Fruit fly (Drosophila melanogaster) whole organism, embryonic: ENCODE data around the gene Tctp.
A peak's percentile ranks its signal among the peaks of the same experiment; 100 is the strongest.

Experiments used
- CG13123 ChIP-seq: fragments of 200-800 bp; sonication (Bioruptor generic); optimal IDR thresholded peaks from 2 replicates; lab custom pipeline; 2016; ENCODE audit warnings: missing biosample characterization, missing genetic modification characterization
- CG14860 ChIP-seq: fragments of 200-800 bp; sonication (Bioruptor generic); IDR thresholded peaks from 3 replicates; pipeline ENCODE4 v1.3.6; 2022; ENCODE audit warnings: missing biosample characterization, missing genetic modification characterization; ENCODE audit not compliant: partially characterized antibody
- CG1603 ChIP-seq: fragments of 200-800 bp; sonication (Bioruptor generic); optimal IDR thresholded peaks from 2 replicates; lab custom pipeline; 2019; ENCODE audit warnings: missing biosample characterization, mild to moderate bottlenecking, missing genetic modification characterization, moderate library complexity
- CG16863 ChIP-seq: fragments of 200-800 bp; sonication (Bioruptor generic); optimal IDR thresholded peaks from 3 replicates; lab custom pipeline; 2016; ENCODE audit warnings: missing biosample characterization, missing genetic modification characterization
- CG17359 ChIP-seq: fragments of 200-800 bp; sonication (Bioruptor generic); optimal IDR thresholded peaks from 3 replicates; lab custom pipeline; 2018; ENCODE audit warnings: missing biosample characterization, mild to moderate bottlenecking, missing genetic modification characterization, moderate library complexity
- CG1832 ChIP-seq: fragments of 200-800 bp; sonication (Bioruptor generic); optimal IDR thresholded peaks from 2 replicates; lab custom pipeline; 2017; ENCODE audit warnings: missing biosample characterization, mild to moderate bottlenecking, missing genetic modification characterization, inconsistent platforms
- CG2116 ChIP-seq: fragments of 200-800 bp; sonication (Bioruptor generic); optimal IDR thresholded peaks from 3 replicates; lab custom pipeline; 2018; ENCODE audit warnings: missing biosample characterization, mild to moderate bottlenecking, missing genetic modification characterization
- CG2712 ChIP-seq: fragments of 200-800 bp; optimal IDR thresholded peaks from 3 replicates; lab custom pipeline; 2019; ENCODE audit warnings: missing biosample characterization, mild to moderate bottlenecking, missing genetic modification characterization, moderate library complexity
- CG3065 ChIP-seq: fragments of 200-800 bp; sonication (Bioruptor generic); optimal IDR thresholded peaks from 2 replicates; lab custom pipeline; 2016; ENCODE audit warnings: missing biosample characterization, missing genetic modification characterization
- CG43689 ChIP-seq: fragments of 200-800 bp; sonication (Bioruptor generic); IDR thresholded peaks from 2 replicates; pipeline ENCODE4 v1.3.6; 2022; ENCODE audit warnings: missing biosample characterization, missing genetic modification characterization
- CG4424 ChIP-seq: fragments of 200-800 bp; sonication (Bioruptor generic); optimal IDR thresholded peaks from 3 replicates; lab custom pipeline; 2016; ENCODE audit warnings: missing biosample characterization, missing genetic modification characterization
- CG4617 ChIP-seq: fragments of 200-800 bp; sonication (Bioruptor generic); optimal IDR thresholded peaks from 3 replicates; lab custom pipeline; 2016; ENCODE audit warnings: missing biosample characterization, missing genetic modification characterization, borderline replicate concordance
- CG6791 ChIP-seq: fragments of 200-800 bp; sonication (Bioruptor generic); IDR thresholded peaks from 3 replicates; pipeline ENCODE4 v1.3.6; 2022; ENCODE audit warnings: missing biosample characterization, missing genetic modification characterization; ENCODE audit not compliant: partially characterized antibody
- CG6813 ChIP-seq: fragments of 200-800 bp; sonication (Bioruptor generic); optimal IDR thresholded peaks from 2 replicates; lab custom pipeline; 2017; ENCODE audit warnings: missing biosample characterization, missing genetic modification characterization, mild to moderate bottlenecking, moderate library complexity, missing genetic modification reagents
- CG8359 ChIP-seq: fragments of 200-800 bp; sonication (Bioruptor generic); optimal IDR thresholded peaks from 2 replicates; lab custom pipeline; 2017; ENCODE audit warnings: missing biosample characterization, mild to moderate bottlenecking, missing genetic modification characterization, borderline replicate concordance
- CTCF ChIP-seq: fragments of 200-800 bp; sonication (Bioruptor generic); optimal IDR thresholded peaks from 2 replicates; lab custom pipeline; 2017; ENCODE audit warnings: missing biosample characterization, mild to moderate bottlenecking, missing genetic modification characterization, moderate library complexity
- Camta ChIP-seq: fragments of 200-800 bp; sonication (Bioruptor generic); optimal IDR thresholded peaks from 2 replicates; lab custom pipeline; 2016; ENCODE audit warnings: missing biosample characterization, missing genetic modification characterization
- CoRest ChIP-seq: fragments of 200-800 bp; sonication (Bioruptor generic); optimal IDR thresholded peaks from 3 replicates; lab custom pipeline; 2018; ENCODE audit warnings: missing biosample characterization, mild to moderate bottlenecking, missing genetic modification characterization, moderate library complexity
- Dad ChIP-seq: fragments of 200-800 bp; sonication (Bioruptor generic); optimal IDR thresholded peaks from 3 replicates; lab custom pipeline; 2016; ENCODE audit warnings: missing biosample characterization, missing genetic modification characterization
- Dp ChIP-seq: fragments of 200-800 bp; sonication (Bioruptor generic); optimal IDR thresholded peaks from 2 replicates; lab custom pipeline; 2018; ENCODE audit warnings: missing biosample characterization, mild to moderate bottlenecking, missing genetic modification characterization, moderate library complexity
- MESR4 ChIP-seq: fragments of 200-800 bp; sonication (Bioruptor generic); optimal IDR thresholded peaks from 2 replicates; lab custom pipeline; 2018; ENCODE audit warnings: missing biosample characterization, mild to moderate bottlenecking, missing genetic modification characterization, moderate library complexity
- Opbp ChIP-seq: fragments of 200-800 bp; sonication (Bioruptor generic); IDR thresholded peaks from 3 replicates; pipeline ENCODE4 v1.3.6; 2022; ENCODE audit warnings: missing biosample characterization, missing genetic modification characterization; ENCODE audit not compliant: partially characterized antibody
- PHDP ChIP-seq: fragments of 200-800 bp; sonication (Bioruptor generic); optimal IDR thresholded peaks from 3 replicates; lab custom pipeline; 2018; ENCODE audit warnings: missing biosample characterization, mild to moderate bottlenecking, missing genetic modification characterization, moderate library complexity
- Sin3A ChIP-seq: fragments of >200 bp; optimal IDR thresholded peaks from 2 replicates; lab custom pipeline; 2018
- Sry-δ ChIP-seq: fragments of 200-800 bp; sonication (Bioruptor generic); optimal IDR thresholded peaks from 2 replicates; lab custom pipeline; 2016; ENCODE audit warnings: missing biosample characterization, missing genetic modification characterization
- TFAM ChIP-seq: fragments of 200-800 bp; sonication (Bioruptor generic); optimal IDR thresholded peaks from 2 replicates; lab custom pipeline; 2017; ENCODE audit warnings: missing biosample characterization, missing genetic modification characterization, inconsistent platforms
- YL-1 ChIP-seq: fragments of 200-800 bp; sonication (Bioruptor generic); optimal IDR thresholded peaks from 3 replicates; lab custom pipeline; 2017; ENCODE audit warnings: missing biosample characterization, mild to moderate bottlenecking, missing genetic modification characterization
- az2 ChIP-seq: fragments of 200-800 bp; sonication (Bioruptor generic); optimal IDR thresholded peaks from 3 replicates; lab custom pipeline; 2016; ENCODE audit warnings: missing biosample characterization, missing genetic modification characterization
- bbx ChIP-seq: fragments of 200-800 bp; sonication (Bioruptor generic); IDR thresholded peaks from 2 replicates; pipeline ENCODE4 v1.3.6; 2022; ENCODE audit warnings: missing biosample characterization, missing genetic modification characterization; ENCODE audit not compliant: partially characterized antibody
- chinmo ChIP-seq: fragments of 200-800 bp; sonication (Bioruptor generic); IDR thresholded peaks from 4 replicates; pipeline ENCODE4 v1.3.6; 2022; ENCODE audit warnings: missing biosample characterization, missing genetic modification characterization; ENCODE audit not compliant: partially characterized antibody
- exex ChIP-seq: fragments of 200-800 bp; sonication (Bioruptor generic); optimal IDR thresholded peaks from 4 replicates; lab custom pipeline; 2018; ENCODE audit warnings: missing biosample characterization, mild to moderate bottlenecking, missing genetic modification characterization, moderate library complexity
- eyg ChIP-seq: fragments of 200-800 bp; sonication (Bioruptor generic); optimal IDR thresholded peaks from 3 replicates; lab custom pipeline; 2016; ENCODE audit warnings: missing biosample characterization, missing genetic modification characterization
- ftz-f1 ChIP-seq: fragments of 200-800 bp; sonication (Bioruptor generic); optimal IDR thresholded peaks from 2 replicates; lab custom pipeline; 2016; ENCODE audit warnings: missing biosample characterization, missing genetic modification characterization
- hkb ChIP-seq, 2 experiments: fragments of 200-800 bp in 1 of 2; fragments of >200 bp in 1 of 2; sonication (Bioruptor generic) in 1 of 2; IDR thresholded peaks in 1 of 2; optimal IDR thresholded peaks in 1 of 2; 2 replicates each; pipeline versions ENCODE4 v1.3.6 to Lab custom; 2017 to 2022; ENCODE audit warnings: missing biosample characterization in 1 of 2, missing genetic modification characterization in 1 of 2
- lilli ChIP-seq: fragments of 200-800 bp; sonication (Bioruptor generic); optimal IDR thresholded peaks from 3 replicates; lab custom pipeline; 2016; ENCODE audit warnings: missing biosample characterization, missing genetic modification characterization
- mam ChIP-seq: fragments of 200-800 bp; sonication (Bioruptor generic); optimal IDR thresholded peaks from 3 replicates; lab custom pipeline; 2016; ENCODE audit warnings: missing biosample characterization, missing genetic modification characterization
- pho ChIP-seq: fragments of 200-800 bp; sonication (Bioruptor generic); optimal IDR thresholded peaks from 2 replicates; lab custom pipeline; 2016; ENCODE audit warnings: missing biosample characterization, missing genetic modification characterization
- pzg ChIP-seq: fragments of 200-800 bp; sonication (Bioruptor generic); optimal IDR thresholded peaks from 3 replicates; lab custom pipeline; 2018; ENCODE audit warnings: missing biosample characterization, mild to moderate bottlenecking, missing genetic modification characterization, moderate library complexity
- sd ChIP-seq: fragments of 200-800 bp; sonication (Bioruptor generic); optimal IDR thresholded peaks from 3 replicates; lab custom pipeline; 2018; ENCODE audit warnings: missing biosample characterization, mild to moderate bottlenecking, missing genetic modification characterization, moderate library complexity
- sens ChIP-seq: fragments of 200-800 bp; sonication (Bioruptor generic); peaks from one replicate; lab custom pipeline; 2016; ENCODE audit warnings: missing biosample characterization, missing genetic modification characterization

Tctp gene

DNA sequence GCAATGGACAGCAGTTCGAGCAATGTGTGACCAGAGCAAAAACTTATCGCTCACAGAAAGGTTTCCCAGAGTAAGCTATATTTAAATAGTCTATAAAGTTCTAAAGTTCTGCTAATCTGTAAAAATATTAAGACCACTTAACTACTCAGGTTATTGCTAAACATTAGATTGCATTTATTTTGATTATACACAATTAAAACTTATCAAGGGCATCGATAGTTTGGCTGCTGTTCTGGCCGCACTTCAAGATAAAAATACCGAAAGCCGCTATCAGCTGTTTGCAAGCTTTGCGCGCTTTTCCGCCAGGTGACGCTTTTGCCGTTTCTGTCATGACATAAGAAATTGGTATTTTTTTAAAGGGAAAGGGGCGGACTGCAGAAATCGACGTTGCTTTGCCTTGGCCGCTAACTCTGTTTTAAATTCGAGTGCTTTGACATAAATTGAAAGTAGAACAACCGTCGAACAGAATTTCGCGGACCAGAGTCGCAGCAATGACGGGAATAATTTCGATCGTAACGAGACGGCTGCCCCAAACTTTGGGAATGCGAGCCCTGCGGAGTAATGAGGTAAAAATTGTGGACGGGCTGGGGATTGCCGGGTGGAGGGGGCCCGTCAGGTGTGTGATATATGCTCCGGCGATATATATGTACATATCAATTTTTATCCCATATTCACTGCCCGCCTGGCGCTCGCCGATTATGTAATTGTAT, 34.1 kb downstream of the Tctp start, which contains the start of the genes CG17734 and CG5214 (continued):
- TF ChIP-seq CG13123: peak; percentile 13
- TF ChIP-seq YL-1 (GFP tag; lab: Kevin White, UChicago): peak; percentile 48
- peak; percentile 69; the same call in 2 of the 3 replicates for TF ChIP-seq CG14860 (GFP tag; lab: Robert Waterston, UW)
- peak; percentile 96 for TF ChIP-seq CTCF (GFP tag; lab: Kevin White, UChicago)
- TF ChIP-seq CG43689 (GFP tag; lab: Robert Waterston, UW): no peak
- peak; percentile 55 for TF ChIP-seq CoRest (tag; lab: Kevin White, UChicago)
- TF ChIP-seq ftz-f1 (GFP tag; lab: Kevin White, UChicago): peak; percentile 98
- 0 out of 4 replicates have a peak, but pooled peaks have one; percentile 27 for TF ChIP-seq chinmo (GFP tag; lab: Robert Waterston, UW)
- TF ChIP-seq CG6791 (GFP tag; lab: Robert Waterston, UW): no peak
- TF ChIP-seq lilli (GFP tag; lab: Kevin White, UChicago): peak; percentile 48
- peak; percentile 6 for TF ChIP-seq mam (GFP tag; lab: Kevin White, UChicago)
- peak; percentile 7 for TF ChIP-seq az2
- no peak for TF ChIP-seq Dad
- TF ChIP-seq Sin3A (lab: Kevin White, UChicago): peak; percentile 85
- TF ChIP-seq Sry-δ (GFP tag; lab: Kevin White, UChicago): peak; percentile 73
- TF ChIP-seq Camta: peak; percentile 7
- peak; percentile 38 for TF ChIP-seq Dp (GFP tag; lab: Kevin White, UChicago)
- no peak for TF ChIP-seq CG16863 (GFP tag; lab: Kevin White, UChicago)
- TF ChIP-seq hkb (optimal IDR thresholded peaks at IDR 0.05; lab: Kevin White, UChicago): peak; percentile 78
- TF ChIP-seq hkb (GFP tag; IDR thresholded peaks at IDR 0.05; lab: Robert Waterston, UW): no peak
- no peak for TF ChIP-seq CG1832 (GFP tag; lab: Kevin White, UChicago)
- no peak for TF ChIP-seq CG17359 (tag; lab: Kevin White, UChicago)
- no peak for TF ChIP-seq sd (tag; lab: Kevin White, UChicago)
- TF ChIP-seq pzg (GFP tag; lab: Kevin White, UChicago): peak; percentile 86
- TF ChIP-seq Opbp: peak; percentile 69; the same call in 2 of the 3 replicates
- TF ChIP-seq CG6813 (GFP tag; lab: Kevin White, UChicago): no peak
- TF ChIP-seq CG4424 (GFP tag; lab: Kevin White, UChicago): peak; percentile 27
- peak; percentile 33 for TF ChIP-seq eyg (GFP tag; lab: Kevin White, UChicago)
- peak; percentile 41 for TF ChIP-seq CG2116 (GFP tag; lab: Kevin White, UChicago)
- peak; percentile 49 for TF ChIP-seq CG4617 (GFP tag; lab: Kevin White, UChicago)
- peak; percentile 61 for TF ChIP-seq bbx
- peak; percentile 72 for TF ChIP-seq sens (GFP tag; lab: Kevin White, UChicago)
- peak; percentile 26 for TF ChIP-seq CG2712
- TF ChIP-seq CG8359 (GFP tag; lab: Kevin White, UChicago): no peak
- TF ChIP-seq pho: peak; percentile 29
- TF ChIP-seq CG1603 (tag; lab: Kevin White, UChicago): peak; percentile 36
- peak; percentile 63 for TF ChIP-seq MESR4 (GFP tag; lab: Kevin White, UChicago)

DNA sequence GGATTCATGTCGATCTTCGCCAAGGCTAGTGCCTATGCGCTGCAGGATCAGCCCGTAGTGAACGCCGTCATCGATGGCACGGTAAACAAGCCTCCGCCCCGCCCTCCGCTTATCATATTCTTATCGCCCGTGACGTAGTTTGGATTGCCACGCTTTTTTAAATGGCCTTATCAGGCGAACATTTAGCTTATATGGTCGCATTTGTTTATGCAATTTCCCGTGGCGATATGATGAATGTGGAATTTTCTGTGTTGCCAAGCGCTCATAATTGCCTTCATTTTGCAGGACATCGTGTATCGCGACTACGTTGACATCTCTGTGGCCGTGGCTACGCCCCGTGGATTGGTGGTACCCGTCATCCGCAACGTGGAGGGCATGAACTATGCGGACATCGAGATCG, 35.8 kb downstream of the Tctp start:
- TF ChIP-seq exex (tag; lab: Kevin White, UChicago): peak; percentile 63
- no peak for TF ChIP-seq TFAM
- TF ChIP-seq CG3065 (GFP tag; lab: Kevin White, UChicago): no peak
- TF ChIP-seq PHDP (tag; lab: Kevin White, UChicago): no peak
